Worm (Caenorhabditis elegans): ENCODE measurements around the gene mre-11.
A peak's percentile ranks its signal among the peaks of the same experiment; 100 is the strongest.

Gene mre-11

DNA sequence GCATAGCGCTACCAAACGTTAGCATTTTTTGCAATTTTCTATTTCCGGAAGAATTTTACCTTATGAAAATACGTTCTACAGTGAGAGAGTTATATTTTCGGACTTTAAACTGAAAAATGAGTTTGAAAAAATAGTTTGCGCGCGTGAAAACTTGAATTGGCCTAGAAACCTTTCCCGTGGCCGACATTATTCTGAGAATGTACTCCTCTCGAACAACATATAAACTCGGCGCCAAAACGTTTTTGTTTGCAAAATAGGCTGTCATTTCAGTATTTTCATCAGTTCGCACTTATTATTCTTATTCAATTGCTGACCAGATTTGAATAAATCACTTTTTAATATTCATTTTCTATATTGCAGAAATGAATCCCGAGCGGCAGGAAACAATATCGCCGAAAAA, at the start of gene mre-11, which contains the start of gene wdr-5.3:
Gene mre-11, minus strand, starts transcription at position 113 of the 400 bp plus-strand sequence.
Gene wdr-5.3, plus strand, starts transcription at position 361 of the 400 bp plus-strand sequence.
- TF ChIP-seq B0310.2 (tag; optimal IDR thresholded peaks at IDR 0.05) (no peak), tbx-37 (GFP tag; conservative IDR thresholded peaks at IDR 0.05) (peak; percentile 27; the same call in 1 of the 2 replicates)

- TF ChIP-seq ceh-13 (GFP tag; optimal IDR thresholded peaks at IDR 0.05) (no peak), sea-1 (GFP tag; conservative IDR thresholded peaks at IDR 0.05) (no peak), hmg-4 (GFP tag; optimal IDR thresholded peaks at IDR 0.05) (no peak), flt-1 (GFP tag; IDR thresholded peaks at IDR 0.05) (no peak), ceh-36 (tag; optimal IDR thresholded peaks at IDR 0.05) (no peak), ama-1 (optimal IDR thresholded peaks at IDR 0.05) (no peak), aly-1 (tag; optimal IDR thresholded peaks at IDR 0.05) (no peak), tra-4 (tag; optimal IDR thresholded peaks at IDR 0.05) (no peak), scrt-1 (GFP tag; IDR thresholded peaks at IDR 0.05) (no peak), F13C5.2 (tag; optimal IDR thresholded peaks at IDR 0.05) (no peak), tbx-11 (GFP tag; IDR thresholded peaks at IDR 0.05) (no peak), ets-7 (tag; optimal IDR thresholded peaks at IDR 0.05) (no peak), hnd-1 (tag; optimal IDR thresholded peaks at IDR 0.05) (no peak), B0310.2 (tag; optimal IDR thresholded peaks at IDR 0.05) (no peak), hmbx-1 (tag; optimal IDR thresholded peaks at IDR 0.05) (no peak), pes-1 (GFP tag; IDR thresholded peaks at IDR 0.05) (no peak)
Observed at ce11 chrV:10784011-10784410, 47.3 kb upstream of the mre-11 start, which contains the start of gene D1054.8. Gene D1054.8 (plus strand): TSS chrV:10784311.

- TF ChIP-seq tra-4 (tag; optimal IDR thresholded peaks at IDR 0.05) = no peak
- no peak for TF ChIP-seq ama-1 (optimal IDR thresholded peaks at IDR 0.05)
- no peak for TF ChIP-seq hmbx-1 (tag; optimal IDR thresholded peaks at IDR 0.05)
- TF ChIP-seq ceh-36 (tag; optimal IDR thresholded peaks at IDR 0.05) = no peak
- TF ChIP-seq hnd-1 (tag; optimal IDR thresholded peaks at IDR 0.05) = no peak
- TF ChIP-seq ceh-13 (GFP tag; optimal IDR thresholded peaks at IDR 0.05) = no peak
- no peak for TF ChIP-seq ets-7 (tag; optimal IDR thresholded peaks at IDR 0.05)
- no peak for TF ChIP-seq B0310.2 (tag; optimal IDR thresholded peaks at IDR 0.05)
- TF ChIP-seq flt-1 (GFP tag; IDR thresholded peaks at IDR 0.05) = no peak
- TF ChIP-seq hmg-4 (GFP tag; optimal IDR thresholded peaks at IDR 0.05) = no peak
- no peak for TF ChIP-seq F13C5.2 (tag; optimal IDR thresholded peaks at IDR 0.05)
- TF ChIP-seq tbx-37 (GFP tag; conservative IDR thresholded peaks at IDR 0.05) = no peak
- no peak for TF ChIP-seq scrt-1 (GFP tag; IDR thresholded peaks at IDR 0.05)
- TF ChIP-seq tbx-11 (GFP tag; IDR thresholded peaks at IDR 0.05) = no peak
- no peak for TF ChIP-seq aly-1 (tag; optimal IDR thresholded peaks at IDR 0.05)
- TF ChIP-seq sea-1 (GFP tag; conservative IDR thresholded peaks at IDR 0.05) = no peak
- TF ChIP-seq pes-1 (GFP tag; IDR thresholded peaks at IDR 0.05) = no peak
Observed at ce11 chrV:10776528-10777055, 39.9 kb upstream of the mre-11 start, which contains the start of gene D1054.5. Gene D1054.5 (minus strand): TSS chrV:10776578.

ce11 chrV:10773216-10773615, 36.5 kb upstream of the mre-11 start:
- TF ChIP-seq flt-1 (GFP tag; IDR thresholded peaks at IDR 0.05) = no peak
- no peak for TF ChIP-seq F13C5.2 (tag; optimal IDR thresholded peaks at IDR 0.05)
- TF ChIP-seq ets-7 (tag; optimal IDR thresholded peaks at IDR 0.05) = no peak
- TF ChIP-seq B0310.2 (tag; optimal IDR thresholded peaks at IDR 0.05) = no peak
- TF ChIP-seq scrt-1 (GFP tag; IDR thresholded peaks at IDR 0.05) = no peak
- no peak for TF ChIP-seq aly-1 (tag; optimal IDR thresholded peaks at IDR 0.05)
- no peak for TF ChIP-seq pes-1 (GFP tag; IDR thresholded peaks at IDR 0.05)
- TF ChIP-seq tbx-11 (GFP tag; IDR thresholded peaks at IDR 0.05) = no peak
- no peak for TF ChIP-seq tbx-37 (GFP tag; conservative IDR thresholded peaks at IDR 0.05)
- TF ChIP-seq ama-1 (optimal IDR thresholded peaks at IDR 0.05) = no peak
- no peak for TF ChIP-seq tra-4 (tag; optimal IDR thresholded peaks at IDR 0.05)
- no peak for TF ChIP-seq hmg-4 (GFP tag; optimal IDR thresholded peaks at IDR 0.05)
- no peak for TF ChIP-seq ceh-13 (GFP tag; optimal IDR thresholded peaks at IDR 0.05)

ce11 chrV:10771390-10771789, 34.7 kb upstream of the mre-11 start, which contains the start of gene D1054.3:
Gene D1054.3 (plus strand): TSS chrV:10771451.
- no peak for TF ChIP-seq flt-1 (GFP tag; IDR thresholded peaks at IDR 0.05)
- TF ChIP-seq ets-7 (tag; optimal IDR thresholded peaks at IDR 0.05) = no peak
- no peak for TF ChIP-seq pes-1 (GFP tag; IDR thresholded peaks at IDR 0.05)
- no peak for TF ChIP-seq hmg-4 (GFP tag; optimal IDR thresholded peaks at IDR 0.05)
- no peak for TF ChIP-seq scrt-1 (GFP tag; IDR thresholded peaks at IDR 0.05)
- TF ChIP-seq ama-1 (optimal IDR thresholded peaks at IDR 0.05) = no peak

ce11 chrV:10770026-10770425, 33.4 kb upstream of the mre-11 start, which contains the start of the genes D1054.1 and pas-2:
Gene D1054.1 (minus strand): TSS chrV:10770217.
Gene pas-2 (plus strand): TSS chrV:10770368.
- TF ChIP-seq hmbx-1 (tag; optimal IDR thresholded peaks at IDR 0.05) (no peak), ceh-36 (tag; optimal IDR thresholded peaks at IDR 0.05) (no peak), flt-1 (GFP tag; IDR thresholded peaks at IDR 0.05) (no peak), sea-1 (GFP tag; conservative IDR thresholded peaks at IDR 0.05) (no peak), F13C5.2 (tag; optimal IDR thresholded peaks at IDR 0.05) (no peak), hmg-4 (GFP tag; optimal IDR thresholded peaks at IDR 0.05) (no peak), tra-4 (tag; optimal IDR thresholded peaks at IDR 0.05) (no peak)

- TF ChIP-seq ets-7 (tag; optimal IDR thresholded peaks at IDR 0.05) (no peak), pes-1 (GFP tag; IDR thresholded peaks at IDR 0.05) (no peak), sea-1 (GFP tag; conservative IDR thresholded peaks at IDR 0.05) (no peak), F13C5.2 (tag; optimal IDR thresholded peaks at IDR 0.05) (no peak), hmg-4 (GFP tag; optimal IDR thresholded peaks at IDR 0.05) (no peak), aly-1 (tag; optimal IDR thresholded peaks at IDR 0.05) (no peak), ama-1 (optimal IDR thresholded peaks at IDR 0.05) (no peak), tra-4 (tag; optimal IDR thresholded peaks at IDR 0.05) (no peak)
Observed at ce11 chrV:10768892-10769291, 32.2 kb upstream of the mre-11 start.

DNA sequence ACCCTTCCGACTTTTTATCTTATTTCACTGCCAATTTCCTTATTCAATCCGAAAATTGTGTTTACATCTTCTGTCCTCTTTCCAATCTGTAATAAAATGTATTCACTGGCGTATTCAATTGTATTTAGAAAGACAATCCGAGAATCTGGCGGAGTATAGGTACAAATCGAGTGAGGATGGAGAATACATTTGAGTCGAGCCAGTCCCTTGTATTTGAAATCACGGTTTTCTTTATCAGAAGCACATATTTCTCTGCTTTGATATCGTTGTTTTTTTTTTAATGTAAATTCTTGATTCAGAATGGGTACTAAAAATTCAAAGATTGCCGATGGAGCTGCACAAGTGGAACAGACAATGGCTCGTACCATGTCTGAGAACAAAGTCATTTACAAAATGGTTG, 27.4 kb upstream of the mre-11 start, which contains the start of gene ocr-1:
Gene ocr-1, plus strand, starts transcription at position 301 of the 400 bp plus-strand sequence.
- no peak for TF ChIP-seq ama-1 (optimal IDR thresholded peaks at IDR 0.05)
- TF ChIP-seq scrt-1 (GFP tag; IDR thresholded peaks at IDR 0.05) = no peak
- no peak for TF ChIP-seq hnd-1 (tag; optimal IDR thresholded peaks at IDR 0.05)
- no peak for TF ChIP-seq ets-7 (tag; optimal IDR thresholded peaks at IDR 0.05)
- TF ChIP-seq tra-4 (tag; optimal IDR thresholded peaks at IDR 0.05) = no peak
- no peak for TF ChIP-seq sea-1 (GFP tag; conservative IDR thresholded peaks at IDR 0.05)
- no peak for TF ChIP-seq ceh-13 (GFP tag; optimal IDR thresholded peaks at IDR 0.05)
- no peak for TF ChIP-seq B0310.2 (tag; optimal IDR thresholded peaks at IDR 0.05)
- TF ChIP-seq F13C5.2 (tag; optimal IDR thresholded peaks at IDR 0.05) = no peak
- no peak for TF ChIP-seq tbx-11 (GFP tag; IDR thresholded peaks at IDR 0.05)
- no peak for TF ChIP-seq flt-1 (GFP tag; IDR thresholded peaks at IDR 0.05)
- TF ChIP-seq tbx-37 (GFP tag; conservative IDR thresholded peaks at IDR 0.05) = no peak
- no peak for TF ChIP-seq aly-1 (tag; optimal IDR thresholded peaks at IDR 0.05)
- no peak for TF ChIP-seq hmbx-1 (tag; optimal IDR thresholded peaks at IDR 0.05)
- TF ChIP-seq ceh-36 (tag; optimal IDR thresholded peaks at IDR 0.05) = no peak
